Worm (Caenorhabditis elegans): ENCODE results near the gene F41E6.7.

ce11 chrV:8648251-8648650 lies 49.2 kb upstream of the F41E6.7 start:
- TF ChIP-seq ceh-27 (GFP tag; optimal IDR thresholded peaks at IDR 0.05) (no peak), nhr-80 (tag; optimal IDR thresholded peaks at IDR 0.05) (peak; percentile 93), lin-35 (GFP tag; optimal IDR thresholded peaks at IDR 0.05) (no peak), attf-3 (GFP tag; conservative IDR thresholded peaks at IDR 0.05) (no peak)
